Fruit fly (Drosophila melanogaster) whole organism, pupa: ENCODE results near the gene beta-PheRS.

ENCODE experiments used
- CG8159 ChIP-seq: fragments of 200-800 bp; sonication (Bioruptor generic); optimal IDR thresholded peaks from 3 replicates; lab custom pipeline; 2018; ENCODE audit warnings: missing biosample characterization, mild to moderate bottlenecking, missing genetic modification characterization, moderate library complexity
- rn ChIP-seq: fragments of 200-800 bp; sonication (Bioruptor generic); IDR thresholded peaks from 2 replicates; pipeline ENCODE4 v1.3.6; 2022; ENCODE audit warnings: missing biosample characterization, missing genetic modification characterization

DNA sequence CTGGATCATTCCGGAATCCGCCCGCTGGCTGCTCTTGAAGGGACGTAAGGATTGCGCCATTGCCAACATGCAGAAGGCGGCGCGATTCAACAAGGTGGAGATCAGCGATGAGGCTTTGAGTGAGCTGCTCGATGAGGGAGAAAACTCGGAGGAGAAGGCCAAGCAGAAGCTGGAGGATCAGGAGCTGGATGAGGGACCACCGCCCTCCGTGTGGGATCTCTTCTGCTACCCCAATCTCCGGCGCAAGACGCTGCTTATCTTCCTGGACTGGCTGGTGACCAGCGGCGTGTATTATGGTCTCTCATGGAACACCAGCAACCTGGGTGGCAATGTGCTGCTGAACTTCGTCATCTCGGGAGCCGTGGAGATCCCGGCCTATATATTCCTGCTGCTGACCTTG is 21.7 kb upstream of the beta-PheRS start:
- TF ChIP-seq rn (no peak), CG8159 (tag; lab: Kevin White, UChicago) (no peak)
